Fruit fly (Drosophila melanogaster) whole organism, embryonic: ENCODE results near the gene Karybeta3.

Experiments used
- Atf6 ChIP-seq: fragments of 200-800 bp; sonication (Bioruptor generic); IDR thresholded peaks from 2 replicates; pipeline ENCODE4 v1.3.6; 2022; ENCODE audit warnings: missing biosample characterization, missing genetic modification characterization
- CG10543 ChIP-seq: fragments of 200-800 bp; sonication (Bioruptor generic); optimal IDR thresholded peaks from 3 replicates; lab custom pipeline; 2017; ENCODE audit warnings: missing biosample characterization, mild to moderate bottlenecking, missing genetic modification characterization, moderate library complexity
- CG11247 ChIP-seq: fragments of 200-800 bp; sonication (Bioruptor generic); IDR thresholded peaks from 2 replicates; pipeline ENCODE4 v1.3.6; 2022; ENCODE audit warnings: missing biosample characterization, missing genetic modification characterization
- CG11456 ChIP-seq: fragments of 200-800 bp; sonication (Bioruptor generic); IDR thresholded peaks from 3 replicates; pipeline ENCODE4 v1.3.6; 2022; ENCODE audit warnings: missing biosample characterization, missing genetic modification characterization
- CG11696 ChIP-seq: fragments of 200-800 bp; sonication (Bioruptor generic); IDR thresholded peaks from 2 replicates; pipeline ENCODE4 v1.3.6; 2022; ENCODE audit warnings: missing biosample characterization, missing genetic modification characterization
- CG1233 ChIP-seq: fragments of 200-800 bp; sonication (Bioruptor generic); optimal IDR thresholded peaks from 4 replicates; lab custom pipeline; 2018; ENCODE audit warnings: missing biosample characterization, mild to moderate bottlenecking, missing genetic modification characterization
- CG12391 ChIP-seq: fragments of 200-800 bp; sonication (Bioruptor generic); optimal IDR thresholded peaks from 3 replicates; lab custom pipeline; 2018; ENCODE audit warnings: missing biosample characterization, mild to moderate bottlenecking, missing genetic modification characterization, moderate library complexity
- CG13123 ChIP-seq: fragments of 200-800 bp; sonication (Bioruptor generic); optimal IDR thresholded peaks from 2 replicates; lab custom pipeline; 2016; ENCODE audit warnings: missing biosample characterization, missing genetic modification characterization
- CG14014 ChIP-seq: fragments of 200-800 bp; sonication (Bioruptor generic); IDR thresholded peaks from 2 replicates; pipeline ENCODE4 v1.3.6; 2022; ENCODE audit warnings: missing biosample characterization, missing genetic modification characterization
- CG14860 ChIP-seq: fragments of 200-800 bp; sonication (Bioruptor generic); IDR thresholded peaks from 3 replicates; pipeline ENCODE4 v1.3.6; 2022; ENCODE audit warnings: missing biosample characterization, missing genetic modification characterization; ENCODE audit not compliant: partially characterized antibody
- CG1647 ChIP-seq: fragments of 200-800 bp; sonication (Bioruptor generic); optimal IDR thresholded peaks from 3 replicates; lab custom pipeline; 2016; ENCODE audit warnings: missing biosample characterization, missing genetic modification characterization
- CG17568 ChIP-seq: fragments of 200-800 bp; sonication (Bioruptor generic); optimal IDR thresholded peaks from 2 replicates; lab custom pipeline; 2018; ENCODE audit warnings: missing biosample characterization, mild to moderate bottlenecking, missing genetic modification characterization, moderate library complexity
- CG17612 ChIP-seq: fragments of 200-800 bp; sonication (Bioruptor generic); IDR thresholded peaks from 2 replicates; pipeline ENCODE4 v1.3.6; 2022; ENCODE audit warnings: missing biosample characterization, missing genetic modification characterization
- CG17912 ChIP-seq: fragments of 200-800 bp; sonication (Bioruptor generic); optimal IDR thresholded peaks from 2 replicates; lab custom pipeline; 2018; ENCODE audit warnings: missing biosample characterization, mild to moderate bottlenecking, missing genetic modification characterization
- CG3407 ChIP-seq: fragments of 200-800 bp; sonication (Bioruptor generic); optimal IDR thresholded peaks from 2 replicates; lab custom pipeline; 2018; ENCODE audit warnings: missing biosample characterization, mild to moderate bottlenecking, missing genetic modification characterization
- CG4328 ChIP-seq: fragments of 200-800 bp; sonication (Bioruptor generic); optimal IDR thresholded peaks from 3 replicates; lab custom pipeline; 2017; ENCODE audit warnings: missing biosample characterization, missing genetic modification reagents, missing genetic modification characterization
- CG4360 ChIP-seq: fragments of 200-800 bp; sonication (Bioruptor generic); IDR thresholded peaks from 2 replicates; pipeline ENCODE4 v1.3.6; 2022; ENCODE audit warnings: missing biosample characterization, missing genetic modification characterization
- CG4820 ChIP-seq: fragments of 200-800 bp; sonication (Bioruptor generic); optimal IDR thresholded peaks from 3 replicates; lab custom pipeline; 2016; ENCODE audit warnings: missing biosample characterization, missing genetic modification characterization
- CG4854 ChIP-seq: fragments of 200-800 bp; sonication (Bioruptor generic); optimal IDR thresholded peaks from 2 replicates; lab custom pipeline; 2016; ENCODE audit warnings: missing biosample characterization, missing genetic modification characterization, inconsistent platforms
- CG5245 ChIP-seq: fragments of 200-800 bp; sonication (Bioruptor generic); optimal IDR thresholded peaks from 3 replicates; lab custom pipeline; 2016; ENCODE audit warnings: missing biosample characterization, missing genetic modification characterization
- CG8290 ChIP-seq, 3 experiments: fragments of 200-800 bp; sonication (Bioruptor generic); optimal IDR thresholded peaks; 2 replicates each; lab custom pipeline; 2016 to 2019; ENCODE audit warnings: missing biosample characterization in 3 of 3, missing genetic modification characterization in 3 of 3, mild to moderate bottlenecking in 2 of 3, moderate library complexity in 1 of 3
- CG8924 ChIP-seq: fragments of 200-800 bp; optimal IDR thresholded peaks from 3 replicates; lab custom pipeline; 2019; ENCODE audit warnings: missing biosample characterization, mild to moderate bottlenecking, missing genetic modification characterization, moderate library complexity
- CG9932 ChIP-seq: fragments of 200-800 bp; sonication (Bioruptor generic); IDR thresholded peaks from 2 replicates; pipeline ENCODE4 v1.3.6; 2022; ENCODE audit warnings: missing biosample characterization, missing genetic modification characterization
- CTCF ChIP-seq: fragments of 200-800 bp; sonication (Bioruptor generic); optimal IDR thresholded peaks from 2 replicates; lab custom pipeline; 2017; ENCODE audit warnings: missing biosample characterization, mild to moderate bottlenecking, missing genetic modification characterization, moderate library complexity
- D19A ChIP-seq: fragments of 200-800 bp; optimal IDR thresholded peaks from 3 replicates; lab custom pipeline; 2019; ENCODE audit warnings: missing biosample characterization, mild to moderate bottlenecking, missing genetic modification characterization, moderate library complexity
- D19B ChIP-seq: fragments of 200-800 bp; sonication (Bioruptor generic); optimal IDR thresholded peaks from 2 replicates; lab custom pipeline; 2017; ENCODE audit warnings: missing biosample characterization, mild to moderate bottlenecking, missing genetic modification characterization
- Fer1 ChIP-seq: fragments of 200-800 bp; sonication (Bioruptor generic); optimal IDR thresholded peaks from 2 replicates; lab custom pipeline; 2017; ENCODE audit warnings: missing biosample characterization, mild to moderate bottlenecking, missing genetic modification characterization
- Fer3 ChIP-seq: fragments of 200-800 bp; sonication (Bioruptor generic); optimal IDR thresholded peaks from 2 replicates; lab custom pipeline; 2018; ENCODE audit warnings: missing biosample characterization, mild to moderate bottlenecking, missing genetic modification characterization, moderate library complexity
- MESR4 ChIP-seq: fragments of 200-800 bp; sonication (Bioruptor generic); optimal IDR thresholded peaks from 2 replicates; lab custom pipeline; 2018; ENCODE audit warnings: missing biosample characterization, mild to moderate bottlenecking, missing genetic modification characterization, moderate library complexity
- MTF-1 ChIP-seq: fragments of 200-800 bp; sonication (Bioruptor generic); optimal IDR thresholded peaks from 2 replicates; lab custom pipeline; 2018; ENCODE audit warnings: missing biosample characterization, mild to moderate bottlenecking, missing genetic modification characterization, borderline replicate concordance
- Med ChIP-seq: fragments of 200-800 bp; sonication (Bioruptor generic); peaks from one replicate; lab custom pipeline; 2016; ENCODE audit warnings: missing biosample characterization, missing genetic modification characterization, mild to moderate bottlenecking, inconsistent platforms, moderate library complexity
- NK7.1 ChIP-seq: fragments of 200-800 bp; sonication (Bioruptor generic); optimal IDR thresholded peaks from 3 replicates; lab custom pipeline; 2016; ENCODE audit warnings: missing biosample characterization, missing genetic modification characterization
- Ssrp ChIP-seq: fragments of 200-800 bp; sonication (Bioruptor generic); optimal IDR thresholded peaks from 2 replicates; lab custom pipeline; 2018; ENCODE audit warnings: missing biosample characterization, mild to moderate bottlenecking, missing genetic modification characterization, moderate library complexity
- Trl ChIP-seq, 3 experiments: fragments of >200 bp in 2 of 3; fragments of 200-800 bp in 1 of 3; sonication (Bioruptor generic) in 1 of 3; optimal IDR thresholded peaks; 2 replicates in 1 of 3; 3 replicates in 2 of 3; lab custom pipeline; 2016 to 2017; ENCODE audit warnings: missing biosample characterization in 1 of 3, missing genetic modification characterization in 1 of 3
- ara ChIP-seq: fragments of 200-800 bp; sonication (Bioruptor generic); IDR thresholded peaks from 2 replicates; pipeline ENCODE4 v1.3.6; 2022; ENCODE audit warnings: missing biosample characterization, missing genetic modification characterization
- bcd ChIP-seq: fragments of 200-800 bp; sonication (Bioruptor generic); optimal IDR thresholded peaks from 2 replicates; lab custom pipeline; 2017; ENCODE audit warnings: missing biosample characterization, mild to moderate bottlenecking, missing genetic modification characterization
- caup ChIP-seq: fragments of 200-800 bp; sonication (Bioruptor generic); optimal IDR thresholded peaks from 3 replicates; lab custom pipeline; 2017; ENCODE audit warnings: missing biosample characterization, mild to moderate bottlenecking, missing genetic modification characterization, moderate library complexity; ENCODE audit not compliant: severe bottlenecking
- fd64A ChIP-seq: fragments of 200-800 bp; sonication (Bioruptor generic); optimal IDR thresholded peaks from 3 replicates; lab custom pipeline; 2018; ENCODE audit warnings: missing biosample characterization, mild to moderate bottlenecking, missing genetic modification characterization
- h ChIP-seq: fragments of >200 bp; optimal IDR thresholded peaks from 2 replicates; lab custom pipeline; 2017
- hbn ChIP-seq: fragments of 200-800 bp; sonication (Bioruptor generic); IDR thresholded peaks from 2 replicates; pipeline ENCODE4 v1.3.6; 2022; ENCODE audit warnings: missing biosample characterization, missing genetic modification characterization; ENCODE audit not compliant: partially characterized antibody
- hkb ChIP-seq, 2 experiments: fragments of 200-800 bp in 1 of 2; fragments of >200 bp in 1 of 2; sonication (Bioruptor generic) in 1 of 2; IDR thresholded peaks in 1 of 2; optimal IDR thresholded peaks in 1 of 2; 2 replicates each; pipeline versions ENCODE4 v1.3.6 to Lab custom; 2017 to 2022; ENCODE audit warnings: missing biosample characterization in 1 of 2, missing genetic modification characterization in 1 of 2
- inv ChIP-seq: fragments of 200-800 bp; sonication (Bioruptor generic); IDR thresholded peaks from 2 replicates; pipeline ENCODE4 v1.3.6; 2022; ENCODE audit warnings: missing biosample characterization, missing genetic modification characterization; ENCODE audit not compliant: partially characterized antibody
- onecut ChIP-seq: fragments of 200-800 bp; sonication (Bioruptor generic); IDR thresholded peaks from 2 replicates; pipeline ENCODE4 v1.3.6; 2022; ENCODE audit warnings: missing biosample characterization, missing genetic modification characterization
- repo ChIP-seq: fragments of 200-800 bp; sonication (Bioruptor generic); optimal IDR thresholded peaks from 2 replicates; lab custom pipeline; 2016; ENCODE audit warnings: missing biosample characterization, missing genetic modification characterization
- rib ChIP-seq: fragments of 200-800 bp; sonication (Bioruptor generic); IDR thresholded peaks from 2 replicates; pipeline ENCODE4 v1.3.6; 2022; ENCODE audit warnings: missing biosample characterization, missing genetic modification characterization
- sd ChIP-seq: fragments of 200-800 bp; sonication (Bioruptor generic); optimal IDR thresholded peaks from 3 replicates; lab custom pipeline; 2018; ENCODE audit warnings: missing biosample characterization, mild to moderate bottlenecking, missing genetic modification characterization, moderate library complexity
- sens ChIP-seq: fragments of 200-800 bp; sonication (Bioruptor generic); peaks from one replicate; lab custom pipeline; 2016; ENCODE audit warnings: missing biosample characterization, missing genetic modification characterization
- sob ChIP-seq: fragments of 200-800 bp; sonication (Bioruptor generic); IDR thresholded peaks from 2 replicates; pipeline ENCODE4 v1.3.6; 2022; ENCODE audit warnings: missing biosample characterization, missing genetic modification characterization
- stc ChIP-seq: fragments of 200-800 bp; sonication (Bioruptor generic); IDR thresholded peaks from 2 replicates; pipeline ENCODE4 v1.3.6; 2022; ENCODE audit warnings: missing biosample characterization, missing genetic modification characterization
- toy ChIP-seq: fragments of 200-800 bp; sonication (Bioruptor generic); IDR thresholded peaks from 2 replicates; pipeline ENCODE4 v1.3.6; 2022; ENCODE audit warnings: missing biosample characterization, missing genetic modification characterization

Gene Karybeta3

dm6 chr3R:4659934-4660353 is 11.0 kb downstream of the Karybeta3 start (continued):
- no peak for TF ChIP-seq CG8924 (tag; lab: Kevin White, UChicago)
- 0 out of 2 replicates have a peak, but pooled peaks have one; percentile 18 for TF ChIP-seq CG14014
- TF ChIP-seq NK7.1 (GFP tag; lab: Kevin White, UChicago) = no peak
- TF ChIP-seq hkb (optimal IDR thresholded peaks at IDR 0.05; lab: Kevin White, UChicago) = no peak
- no peak for TF ChIP-seq hkb (GFP tag; IDR thresholded peaks at IDR 0.05; lab: Robert Waterston, UW)
- TF ChIP-seq CG4820 (GFP tag; lab: Kevin White, UChicago) = no peak
- TF ChIP-seq D19A (tag; lab: Kevin White, UChicago) = no peak
- peak; percentile 88 for TF ChIP-seq CG10543 (GFP tag; lab: Kevin White, UChicago)
- peak; percentile 62 for TF ChIP-seq sens
- no peak for TF ChIP-seq CG13123 (GFP tag; lab: Kevin White, UChicago)
- peak; percentile 95 for TF ChIP-seq CG4360 (GFP tag; lab: Robert Waterston, UW)
- no peak for TF ChIP-seq caup (GFP tag; lab: Kevin White, UChicago)
- no peak for TF ChIP-seq toy (GFP tag; lab: Robert Waterston, UW)
- TF ChIP-seq CG11456 (GFP tag; lab: Robert Waterston, UW) = no peak
- TF ChIP-seq hbn (GFP tag; lab: Robert Waterston, UW) = no peak
- TF ChIP-seq Fer3 = peak; percentile 15
- TF ChIP-seq Med (GFP tag; lab: Kevin White, UChicago) = peak; percentile 86
- peak; percentile 45 for TF ChIP-seq MTF-1
- TF ChIP-seq CG1233 (GFP tag; lab: Kevin White, UChicago) = peak; percentile 45
- TF ChIP-seq repo = no peak
- no peak for TF ChIP-seq CG11696
- peak; percentile 27 for TF ChIP-seq CG4328 (GFP tag; lab: Kevin White, UChicago)
- TF ChIP-seq CG11247 = peak; percentile 26; the same call in 1 of the 2 replicates
- TF ChIP-seq CTCF (GFP tag; lab: Kevin White, UChicago) = no peak
- no peak for TF ChIP-seq CG17568
- TF ChIP-seq CG5245 (GFP tag; lab: Kevin White, UChicago) = no peak
- TF ChIP-seq onecut (GFP tag; lab: Robert Waterston, UW) = peak; percentile 67
- TF ChIP-seq CG3407 (GFP tag; lab: Kevin White, UChicago) = peak; percentile 11
- no peak for TF ChIP-seq MESR4
- TF ChIP-seq CG17912 (GFP tag; lab: Kevin White, UChicago) = peak; percentile 5
- no peak for TF ChIP-seq CG12391 (tag; lab: Kevin White, UChicago)
- 0 out of 2 replicates have a peak, but pooled peaks have one; percentile 18 for TF ChIP-seq Atf6 (GFP tag; lab: Robert Waterston, UW)
- TF ChIP-seq ara (GFP tag; lab: Robert Waterston, UW) = peak; percentile 13; the same call in 1 of the 2 replicates
- peak; percentile 32; the same call in 1 of the 2 replicates for TF ChIP-seq CG9932 (GFP tag; lab: Robert Waterston, UW)
- no peak for TF ChIP-seq D19B (GFP tag; lab: Kevin White, UChicago)
- 0 out of 3 replicates have a peak, but pooled peaks have one; percentile 1 for TF ChIP-seq CG14860
- no peak for TF ChIP-seq h (lab: Kevin White, UChicago)
- no peak for TF ChIP-seq CG17612 (GFP tag; lab: Robert Waterston, UW)
- TF ChIP-seq inv = no peak
- no peak for TF ChIP-seq Ssrp (tag; lab: Kevin White, UChicago)
- TF ChIP-seq stc (GFP tag; lab: Robert Waterston, UW) = no peak
- TF ChIP-seq Trl (optimal IDR thresholded peaks at IDR 0.05; lab: Kevin White, UChicago) = no peak
- TF ChIP-seq Trl (GFP tag; optimal IDR thresholded peaks at IDR 0.05; lab: Kevin White, UChicago) = peak; percentile 17
- TF ChIP-seq Fer1 (GFP tag; lab: Kevin White, UChicago) = no peak
- TF ChIP-seq rib (GFP tag; lab: Robert Waterston, UW) = peak; percentile 10; the same call in 1 of the 2 replicates
- TF ChIP-seq sob (GFP tag; lab: Robert Waterston, UW) = peak; percentile 25; the same call in 1 of the 2 replicates
- no peak for TF ChIP-seq CG1647 (GFP tag; lab: Kevin White, UChicago)
- TF ChIP-seq sd (tag; lab: Kevin White, UChicago) = no peak
- no peak for TF ChIP-seq bcd
- TF ChIP-seq fd64A (GFP tag; lab: Kevin White, UChicago) = peak; percentile 13
- TF ChIP-seq CG4854 = no peak
- TF ChIP-seq CG8290 (GFP tag; optimal IDR thresholded peaks at IDR 0.05; lab: Kevin White, UChicago) = no peak
- TF ChIP-seq CG8290 (tag; optimal IDR thresholded peaks at IDR 0.05; lab: Kevin White, UChicago) = peak in 1 of 2 experiments; percentile 54
